Worm (Caenorhabditis elegans) whole organism, late embryonic: Measurements from ENCODE around the gene spp-5.

Experiments
- Y22D7AL.16 ChIP-seq: sonication (generic microtip); optimal IDR thresholded peaks from 2 replicates; lab custom pipeline; 2016; ENCODE audit warnings: missing genetic modification characterization, missing compliant biosample characterization
- ama-1 ChIP-seq: fragments of 150-350 bp; optimal IDR thresholded peaks from 2 replicates; lab custom pipeline; 2014
- dve-1 ChIP-seq: sonication (generic microtip); optimal IDR thresholded peaks from 2 replicates; lab custom pipeline; 2017; ENCODE audit warnings: antibody characterized with exemption, mild to moderate bottlenecking, missing genetic modification characterization, missing compliant biosample characterization

DNA sequence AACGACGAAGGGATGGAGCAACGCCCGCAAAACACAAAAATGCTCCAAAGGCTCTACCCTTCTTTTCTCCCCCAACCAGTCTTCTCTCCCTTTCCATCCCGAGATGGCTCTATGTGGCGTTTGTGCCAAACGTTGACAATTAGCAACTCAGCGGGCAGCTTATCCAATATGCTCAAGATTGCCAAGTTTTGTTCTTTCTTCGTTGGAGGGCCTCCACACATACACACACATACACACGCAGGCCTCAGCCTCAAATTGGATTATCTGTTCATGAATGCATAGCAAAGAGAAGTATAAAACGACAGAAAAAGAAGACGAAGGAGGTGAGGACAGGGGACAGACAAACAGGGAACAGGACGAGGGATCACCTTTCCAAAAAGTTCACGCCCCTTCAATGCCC, 38.8 kb downstream of the spp-5 start:
- no peak for TF ChIP-seq ama-1 (lab: Kevin White, UChicago)
- TF ChIP-seq dve-1 (tag; lab: Kevin White, UChicago) = no peak
- TF ChIP-seq Y22D7AL.16 = no peak
